Worm (Caenorhabditis elegans) whole organism, L4 larva: ENCODE results near the gene F49E11.2.

Experiments used
- F10B5.3 ChIP-seq: sonication (generic microtip); optimal IDR thresholded peaks from 2 replicates; lab custom pipeline; 2016; ENCODE audit warnings: mild to moderate bottlenecking, missing genetic modification characterization, missing compliant biosample characterization
- F37D6.2 ChIP-seq: sonication (generic microtip); optimal IDR thresholded peaks from 2 replicates; lab custom pipeline; 2016; ENCODE audit warnings: mild to moderate bottlenecking, missing genetic modification characterization, missing compliant biosample characterization
- Y5F2A.4 ChIP-seq: fragments of 200-800 bp; sonication (Bioruptor generic); optimal IDR thresholded peaks from 2 replicates; lab custom pipeline; 2018; ENCODE audit warnings: mild to moderate bottlenecking, missing genetic modification characterization, missing compliant biosample characterization
- Y75B8A.6 ChIP-seq: fragments of 200-800 bp; sonication (Bioruptor generic); IDR thresholded peaks from 2 replicates; pipeline ENCODE4 v1.3.6; 2022; ENCODE audit warnings: missing genetic modification reagents, missing genetic modification characterization, missing compliant biosample characterization
- ZK337.2 ChIP-seq: fragments of 200-800 bp; sonication (Bioruptor generic); IDR thresholded peaks from 2 replicates; pipeline ENCODE4 v1.3.6; 2022; ENCODE audit warnings: missing genetic modification reagents, missing genetic modification characterization, missing compliant biosample characterization
- ZK546.5 ChIP-seq, 2 experiments: sonication (generic microtip); optimal IDR thresholded peaks; 2 replicates each; lab custom pipeline; 2017; ENCODE audit warnings: missing biosample characterization in 2 of 2, missing genetic modification characterization in 2 of 2
- aha-1 ChIP-seq: fragments of 150-350 bp; peaks from one replicate; lab custom pipeline; 2014; ENCODE audit warnings: missing biosample characterization, missing genetic modification characterization
- aly-2 ChIP-seq: sonication (generic microtip); optimal IDR thresholded peaks from 2 replicates; lab custom pipeline; 2018; ENCODE audit warnings: missing biosample characterization, missing genetic modification characterization
- ama-1 ChIP-seq: fragments of 150-350 bp; optimal IDR thresholded peaks from 2 replicates; lab custom pipeline; 2014; ENCODE audit warnings: inconsistent platforms, mixed read lengths
- arid-1 ChIP-seq: fragments of 200-800 bp; sonication (Bioruptor generic); conservative IDR thresholded peaks from 2 replicates; pipeline ENCODE4 v1.3.6; 2022; ENCODE audit warnings: missing genetic modification reagents, missing genetic modification characterization, missing compliant biosample characterization
- attf-4 ChIP-seq: sonication (generic microtip); optimal IDR thresholded peaks from 3 replicates; lab custom pipeline; 2017; ENCODE audit warnings: missing biosample characterization, missing genetic modification characterization
- ceh-20 ChIP-seq: fragments of 200-800 bp; sonication (Bioruptor generic); IDR thresholded peaks from 2 replicates; pipeline ENCODE4 v1.3.6; 2022; ENCODE audit warnings: missing genetic modification reagents, missing genetic modification characterization, missing compliant biosample characterization
- ceh-44 ChIP-seq: fragments of 200-800 bp; sonication (Bioruptor generic); IDR thresholded peaks from 2 replicates; pipeline ENCODE4 v1.3.6; 2022; ENCODE audit warnings: missing genetic modification reagents, missing genetic modification characterization, missing compliant biosample characterization
- ceh-62 ChIP-seq: sonication (generic microtip); optimal IDR thresholded peaks from 2 replicates; lab custom pipeline; 2017; ENCODE audit warnings: missing biosample characterization, missing genetic modification characterization
- ces-1 ChIP-seq: fragments of 150-350 bp; sonication (generic microtip); optimal IDR thresholded peaks from 4 replicates; lab custom pipeline; 2014; ENCODE audit warnings: missing biosample characterization, missing genetic modification reagents, missing genetic modification characterization
- ctbp-1 ChIP-seq: fragments of 200-800 bp; sonication (Bioruptor generic); IDR thresholded peaks from 2 replicates; pipeline ENCODE4 v1.3.6; 2022; ENCODE audit warnings: missing genetic modification reagents, missing genetic modification characterization, missing compliant biosample characterization
- daf-12 ChIP-seq: fragments of 150-350 bp; optimal IDR thresholded peaks from 2 replicates; lab custom pipeline; 2014; ENCODE audit warnings: missing biosample characterization, missing genetic modification reagents, missing genetic modification characterization
- daf-16 ChIP-seq, 3 experiments: sonication (generic microtip); optimal IDR thresholded peaks; 2 replicates each; lab custom pipeline; 2016 to 2017; ENCODE audit warnings: missing genetic modification characterization in 3 of 3, missing genetic modification reagents in 3 of 3, mild to moderate bottlenecking in 2 of 3, missing compliant biosample characterization in 2 of 3, missing biosample characterization in 1 of 3, moderate library complexity in 1 of 3
- dmd-6 ChIP-seq: fragments of 200-800 bp; sonication (Bioruptor generic); IDR thresholded peaks from 2 replicates; pipeline ENCODE4 v1.3.6; 2022; ENCODE audit warnings: missing genetic modification reagents, missing genetic modification characterization, missing compliant biosample characterization
- dve-1 ChIP-seq: sonication (generic microtip); optimal IDR thresholded peaks from 2 replicates; lab custom pipeline; 2017; ENCODE audit warnings: antibody characterized with exemption, mild to moderate bottlenecking, missing genetic modification characterization, missing compliant biosample characterization; ENCODE audit not compliant: insufficient read depth
- egl-43 ChIP-seq: fragments of 200-800 bp; sonication (Bioruptor generic); IDR thresholded peaks from 2 replicates; pipeline ENCODE4 v1.3.6; 2022; ENCODE audit warnings: missing genetic modification reagents, missing genetic modification characterization, missing compliant biosample characterization
- fos-1 ChIP-seq: fragments of 150-350 bp; optimal IDR thresholded peaks from 2 replicates; lab custom pipeline; 2014; ENCODE audit warnings: missing biosample characterization, missing genetic modification characterization
- hlh-11 ChIP-seq: fragments of 200-800 bp; sonication (Bioruptor generic); optimal IDR thresholded peaks from 2 replicates; lab custom pipeline; 2018; ENCODE audit warnings: mild to moderate bottlenecking, missing genetic modification characterization, missing compliant biosample characterization
- hlh-30 ChIP-seq: sonication (generic microtip); optimal IDR thresholded peaks from 2 replicates; lab custom pipeline; 2017; ENCODE audit warnings: antibody characterized with exemption, mild to moderate bottlenecking, missing genetic modification characterization, missing compliant biosample characterization; ENCODE audit not compliant: insufficient read depth
- hmg-1.1 ChIP-seq: fragments of 200-800 bp; sonication (Bioruptor generic); IDR thresholded peaks from 2 replicates; pipeline ENCODE4 v1.3.6; 2022; ENCODE audit warnings: missing genetic modification reagents, missing genetic modification characterization, missing compliant biosample characterization
- lin-38 ChIP-seq: fragments of 200-800 bp; sonication (Bioruptor generic); IDR thresholded peaks from 2 replicates; pipeline ENCODE4 v1.3.6; 2022; ENCODE audit warnings: missing genetic modification reagents, missing genetic modification characterization, missing compliant biosample characterization
- lsy-2 ChIP-seq, 2 experiments: fragments of 150-350 bp in 1 of 2; sonication (generic microtip) in 1 of 2; optimal IDR thresholded peaks; 2 replicates each; lab custom pipeline; 2014 to 2017; ENCODE audit warnings: missing biosample characterization in 2 of 2, missing genetic modification characterization in 2 of 2
- madf-5 ChIP-seq, 2 experiments: fragments of 200-800 bp; sonication (Bioruptor generic); IDR thresholded peaks; 2 replicates each; pipeline ENCODE4 v1.3.6; 2022; ENCODE audit warnings: missing compliant biosample characterization in 2 of 2, missing genetic modification characterization in 2 of 2
- mdl-1 ChIP-seq, 2 experiments: fragments of 150-350 bp in 1 of 2; sonication (generic microtip) in 1 of 2; optimal IDR thresholded peaks; 2 replicates each; lab custom pipeline; 2014 to 2017; ENCODE audit warnings: missing biosample characterization in 2 of 2, missing genetic modification characterization in 2 of 2
- mep-1 ChIP-seq: fragments of 150-350 bp; sonication (generic microtip); optimal IDR thresholded peaks from 3 replicates; lab custom pipeline; 2014; ENCODE audit warnings: missing biosample characterization, missing genetic modification characterization
- mxl-3 ChIP-seq: fragments of 200-800 bp; sonication (Bioruptor generic); optimal IDR thresholded peaks from 2 replicates; lab custom pipeline; 2018; ENCODE audit warnings: mild to moderate bottlenecking, missing genetic modification characterization, missing compliant biosample characterization
- nhr-10 ChIP-seq: fragments of 150-350 bp; optimal IDR thresholded peaks from 2 replicates; lab custom pipeline; 2014; ENCODE audit warnings: missing biosample characterization, missing genetic modification characterization
- nhr-11 ChIP-seq: fragments of 150-350 bp; optimal IDR thresholded peaks from 2 replicates; lab custom pipeline; 2014; ENCODE audit warnings: missing biosample characterization, missing genetic modification characterization
- nhr-111 ChIP-seq: fragments of 200-800 bp; sonication (Bioruptor generic); optimal IDR thresholded peaks from 2 replicates; lab custom pipeline; 2018; ENCODE audit warnings: mild to moderate bottlenecking, missing genetic modification characterization, missing compliant biosample characterization
- nhr-28 ChIP-seq: fragments of 150-350 bp; optimal IDR thresholded peaks from 2 replicates; lab custom pipeline; 2014; ENCODE audit warnings: missing biosample characterization, missing genetic modification characterization
- nhr-42 ChIP-seq: fragments of 200-800 bp; sonication (Bioruptor generic); IDR thresholded peaks from 2 replicates; pipeline ENCODE4 v1.3.6; 2022; ENCODE audit warnings: missing genetic modification characterization, missing compliant biosample characterization
- nhr-48 ChIP-seq: sonication (generic microtip); optimal IDR thresholded peaks from 2 replicates; lab custom pipeline; 2016; ENCODE audit warnings: mild to moderate bottlenecking, missing genetic modification characterization, missing compliant biosample characterization
- nhr-77 ChIP-seq: fragments of 150-350 bp; optimal IDR thresholded peaks from 2 replicates; lab custom pipeline; 2014; ENCODE audit warnings: missing biosample characterization, missing genetic modification characterization
- php-3 ChIP-seq: fragments of 200-800 bp; sonication (Bioruptor generic); IDR thresholded peaks from 2 replicates; pipeline ENCODE4 v1.3.6; 2022; ENCODE audit warnings: missing genetic modification reagents, missing genetic modification characterization, missing compliant biosample characterization
- pqm-1 ChIP-seq: sonication (generic microtip); optimal IDR thresholded peaks from 2 replicates; lab custom pipeline; 2017; ENCODE audit warnings: missing biosample characterization, missing genetic modification characterization
- rbr-2 ChIP-seq: sonication (generic microtip); optimal IDR thresholded peaks from 2 replicates; lab custom pipeline; 2016; ENCODE audit warnings: missing genotype, missing genetic modification characterization, missing compliant biosample characterization
- set-16 ChIP-seq: fragments of 200-800 bp; sonication (Bioruptor generic); IDR thresholded peaks from 2 replicates; pipeline ENCODE4 v1.3.6; 2022; ENCODE audit warnings: missing genetic modification reagents, missing genetic modification characterization, missing compliant biosample characterization
- skn-1 ChIP-seq: fragments of 150-350 bp; optimal IDR thresholded peaks from 2 replicates; lab custom pipeline; 2014; ENCODE audit warnings: missing biosample characterization, missing genetic modification characterization
- snpc-4 ChIP-seq: fragments of 150-350 bp; optimal IDR thresholded peaks from 2 replicates; lab custom pipeline; 2014; ENCODE audit warnings: missing biosample characterization, missing genetic modification characterization
- spr-1 ChIP-seq: sonication (generic microtip); optimal IDR thresholded peaks from 2 replicates; lab custom pipeline; 2016; ENCODE audit warnings: mild to moderate bottlenecking, missing genetic modification characterization, missing compliant biosample characterization
- spr-3 ChIP-seq: fragments of 200-800 bp; sonication (Bioruptor generic); optimal IDR thresholded peaks from 2 replicates; lab custom pipeline; 2018; ENCODE audit warnings: mild to moderate bottlenecking, missing genetic modification characterization, missing compliant biosample characterization
- unc-39 ChIP-seq: sonication (generic microtip); optimal IDR thresholded peaks from 2 replicates; lab custom pipeline; 2017; ENCODE audit warnings: missing biosample characterization, missing genetic modification characterization
- unc-62 ChIP-seq, 3 experiments: fragments of 150-350 bp in 1 of 3; sonication (generic microtip); optimal IDR thresholded peaks in 2 of 3; peaks in 1 of 3; 1 replicate in 1 of 3; 2 replicates in 2 of 3; lab custom pipeline; 2014 to 2017; ENCODE audit warnings: missing biosample characterization in 3 of 3, missing genetic modification characterization in 3 of 3, missing genetic modification reagents in 3 of 3, missing genotype in 1 of 3
- zag-1 ChIP-seq: fragments of 150-350 bp; optimal IDR thresholded peaks from 2 replicates; lab custom pipeline; 2014; ENCODE audit warnings: missing biosample characterization, missing genetic modification characterization
- zip-11 ChIP-seq: fragments of 200-800 bp; sonication (Bioruptor generic); IDR thresholded peaks from 2 replicates; pipeline ENCODE4 v1.3.6; 2022; ENCODE audit warnings: missing genetic modification characterization, missing compliant biosample characterization
- zip-2 ChIP-seq: fragments of 150-350 bp; optimal IDR thresholded peaks from 2 replicates; lab custom pipeline; 2014; ENCODE audit warnings: missing biosample characterization, missing genetic modification characterization

F49E11.2 gene

DNA sequence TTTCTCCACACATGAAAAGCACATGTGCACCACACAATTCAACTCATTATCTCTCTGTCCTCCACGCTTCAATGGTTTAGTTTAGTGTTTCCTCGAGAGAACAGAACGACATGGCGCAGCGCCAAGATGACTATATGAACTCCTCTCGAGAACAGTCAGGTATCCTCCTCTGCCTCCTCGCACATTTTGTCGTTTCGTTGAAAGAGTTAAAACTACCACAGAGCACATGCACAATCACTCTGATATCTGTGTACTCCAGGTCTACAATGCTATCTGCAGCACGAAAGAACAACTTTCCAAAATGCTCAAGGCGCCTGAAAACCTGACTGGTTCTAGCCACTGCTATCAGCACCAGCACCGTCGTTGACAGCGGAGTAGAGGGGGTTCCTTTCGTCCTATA lies 12.0 kb downstream of the F49E11.2 start (continued):
- TF ChIP-seq ceh-44 (GFP tag; lab: Robert Waterston, UW) = no peak
- no peak for TF ChIP-seq ZK546.5 (tag; optimal IDR thresholded peaks at IDR 0.05; lab: Kevin White, UChicago)
- no peak for TF ChIP-seq aly-2 (tag; lab: Kevin White, UChicago)
- peak; percentile 74; the same call in 1 of the 2 replicates for TF ChIP-seq php-3
- peak in 1 of 2 experiments; percentile 1 for TF ChIP-seq lsy-2 (tag; optimal IDR thresholded peaks at IDR 0.05; lab: Kevin White, UChicago)
- peak; percentile 91 for TF ChIP-seq dmd-6 (GFP tag; lab: Robert Waterston, UW)
- no peak for TF ChIP-seq zip-11
- 0 out of 2 replicates have a peak, but pooled peaks have one; percentile 39 for TF ChIP-seq ctbp-1 (GFP tag; lab: Robert Waterston, UW)
- TF ChIP-seq hlh-11 = peak; percentile 83
- no peak for TF ChIP-seq egl-43 (GFP tag; lab: Robert Waterston, UW)
- no peak for TF ChIP-seq arid-1 (GFP tag; lab: Robert Waterston, UW)
- TF ChIP-seq nhr-11 (tag; lab: Kevin White, UChicago) = no peak
- no peak for TF ChIP-seq attf-4 (tag; lab: Kevin White, UChicago)
- TF ChIP-seq nhr-48 = peak; percentile 95
- TF ChIP-seq ceh-62 = no peak
- TF ChIP-seq mxl-3 = peak; percentile 52
- no peak for TF ChIP-seq nhr-77 (tag; lab: Kevin White, UChicago)
- no peak for TF ChIP-seq unc-62 (GFP tag; optimal IDR thresholded peaks at IDR 0.05 in 1 of 2; lab: Kevin White, UChicago)
- TF ChIP-seq unc-62 (tag; optimal IDR thresholded peaks at IDR 0.05; lab: Kevin White, UChicago) = no peak
- TF ChIP-seq snpc-4 (tag; lab: Kevin White, UChicago) = no peak
- TF ChIP-seq mep-1 (tag; lab: Kevin White, UChicago) = peak; percentile 21
- no peak for TF ChIP-seq nhr-42 (GFP tag; lab: Robert Waterston, UW)
- TF ChIP-seq unc-39 (tag; lab: Kevin White, UChicago) = no peak
- no peak for TF ChIP-seq spr-1
- TF ChIP-seq nhr-28 = peak; percentile 27
- TF ChIP-seq daf-16 (GFP tag; optimal IDR thresholded peaks at IDR 0.05; lab: Kevin White, UChicago) = no peak
- TF ChIP-seq daf-16 (tag; optimal IDR thresholded peaks at IDR 0.05; lab: Kevin White, UChicago) = peak; percentile 87
- TF ChIP-seq ceh-20 = peak; percentile 28; the same call in 1 of the 2 replicates
- no peak for TF ChIP-seq ama-1
- TF ChIP-seq lin-38 (GFP tag; lab: Robert Waterston, UW) = no peak
- peak; percentile 17 for TF ChIP-seq nhr-10 (tag; lab: Kevin White, UChicago)
- peak; percentile 6 for TF ChIP-seq zip-2 (tag; lab: Kevin White, UChicago)
- peak; percentile 72 for TF ChIP-seq dve-1 (tag; lab: Kevin White, UChicago)
- no peak for TF ChIP-seq F10B5.3 (tag; lab: Kevin White, UChicago)
- TF ChIP-seq zag-1 (tag; lab: Kevin White, UChicago) = no peak
- peak; percentile 85 for TF ChIP-seq aha-1 (tag; lab: Kevin White, UChicago)
- no peak for TF ChIP-seq daf-12
- peak; percentile 37 for TF ChIP-seq hlh-30 (tag; lab: Kevin White, UChicago)
- TF ChIP-seq fos-1 = no peak
- peak; percentile 8 for TF ChIP-seq pqm-1 (tag; lab: Kevin White, UChicago)

DNA sequence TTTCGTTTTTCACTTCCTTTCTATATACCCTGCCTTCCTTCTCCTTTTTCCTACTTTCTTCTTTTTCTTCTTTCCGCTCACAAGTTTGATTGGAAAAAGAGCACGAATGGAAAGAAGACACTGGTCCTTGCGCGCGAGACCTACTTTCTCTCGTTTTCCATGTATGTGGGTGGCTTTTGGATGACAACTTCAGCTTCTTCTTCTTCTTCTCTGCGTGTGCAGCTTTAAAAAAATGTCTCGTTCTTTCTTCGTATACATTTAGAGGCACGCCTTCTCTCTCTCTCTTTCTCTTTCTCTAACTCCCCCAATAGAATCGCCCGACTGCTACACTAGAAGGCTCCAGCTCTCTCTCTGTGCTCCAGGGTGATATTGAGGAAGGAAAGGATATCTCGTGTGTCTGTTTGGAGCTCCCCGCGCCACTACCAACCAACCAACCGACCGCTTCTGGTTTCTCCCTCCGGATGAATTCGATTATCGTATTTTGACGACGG lies 12.9 kb downstream of the F49E11.2 start:
- TF ChIP-seq nhr-48 = no peak
- TF ChIP-seq skn-1 = no peak
- TF ChIP-seq aha-1 (tag; lab: Kevin White, UChicago) = peak; percentile 90
- peak in 1 of 2 experiments; percentile 62 for TF ChIP-seq mdl-1 (tag; optimal IDR thresholded peaks at IDR 0.05; lab: Kevin White, UChicago)
- peak; percentile 42; the same call in 1 of the 2 replicates for TF ChIP-seq set-16 (GFP tag; lab: Robert Waterston, UW)
- TF ChIP-seq spr-3 (GFP tag; lab: Kevin White, UChicago) = no peak
- TF ChIP-seq madf-5 (GFP tag; IDR thresholded peaks at IDR 0.05; lab: Robert Waterston, UW) = no peak
- TF ChIP-seq ZK337.2 (GFP tag; lab: Robert Waterston, UW) = no peak
- peak; percentile 61 for TF ChIP-seq mep-1 (tag; lab: Kevin White, UChicago)
- TF ChIP-seq F37D6.2 = peak; percentile 11
- peak; percentile 46; the same call in 1 of the 2 replicates for TF ChIP-seq hmg-1.1 (GFP tag; lab: Robert Waterston, UW)
- peak in 1 of 2 experiments; percentile 57 for TF ChIP-seq unc-62 (GFP tag; optimal IDR thresholded peaks at IDR 0.05 in 1 of 2; lab: Kevin White, UChicago)
- no peak for TF ChIP-seq unc-62 (tag; optimal IDR thresholded peaks at IDR 0.05; lab: Kevin White, UChicago)
- TF ChIP-seq ctbp-1 (GFP tag; lab: Robert Waterston, UW) = 0 out of 2 replicates have a peak, but pooled peaks have one; percentile 33
- TF ChIP-seq Y5F2A.4 = no peak
- TF ChIP-seq Y75B8A.6 (GFP tag; lab: Robert Waterston, UW) = no peak
- no peak for TF ChIP-seq nhr-111 (GFP tag; lab: Kevin White, UChicago)
- peak; percentile 17 for TF ChIP-seq hlh-30 (tag; lab: Kevin White, UChicago)
- peak; percentile 14 for TF ChIP-seq ces-1
- TF ChIP-seq rbr-2 (tag; lab: Kevin White, UChicago) = peak; percentile 29
